Worm (Caenorhabditis elegans) whole organism, mixed stage, embryonic: Measurements from ENCODE around the gene C42D8.9.

Experiments used
- nhr-237 ChIP-seq: fragments of 150-350 bp; optimal IDR thresholded peaks from 2 replicates; lab custom pipeline; 2014; ENCODE audit warnings: missing biosample characterization, missing genetic modification characterization
- nhr-76 ChIP-seq: sonication (generic microtip); optimal IDR thresholded peaks from 2 replicates; lab custom pipeline; 2017; ENCODE audit warnings: missing biosample characterization, missing genetic modification characterization
- unc-39 ChIP-seq: fragments of 150-350 bp; optimal IDR thresholded peaks from 2 replicates; lab custom pipeline; 2014; ENCODE audit warnings: missing biosample characterization, missing genetic modification characterization

- TF ChIP-seq nhr-237 (tag; lab: Kevin White, UChicago) (no peak), unc-39 (tag; lab: Kevin White, UChicago) (no peak), nhr-76 (tag; lab: Kevin White, UChicago) (no peak)
Measured at ce11 chrX:5075538-5075937, 31.3 kb downstream of the C42D8.9 start.
